Worm (Caenorhabditis elegans): ENCODE measurements around the gene T01C1.4.

Gene T01C1.4

ce11 chrX:10717019-10717418, at the start of gene T01C1.4:
Gene T01C1.4 (minus strand): TSS chrX:10717119.
- TF ChIP-seq vab-15 (tag; optimal IDR thresholded peaks at IDR 0.05) = no peak
- no peak for TF ChIP-seq unc-130 (tag; optimal IDR thresholded peaks at IDR 0.05)
- no peak for TF ChIP-seq swsn-7 (tag; optimal IDR thresholded peaks at IDR 0.05)
- TF ChIP-seq lin-35 (GFP tag; optimal IDR thresholded peaks at IDR 0.05) = no peak
- TF ChIP-seq pax-3 (tag; optimal IDR thresholded peaks at IDR 0.05) = no peak
- TF ChIP-seq efl-1 (optimal IDR thresholded peaks at IDR 0.05) = no peak
- peak in 1 of 2 experiments; percentile 42 for TF ChIP-seq efl-1 (GFP tag; optimal IDR thresholded peaks at IDR 0.05 in 1 of 2)
- TF ChIP-seq nhr-20 (tag; optimal IDR thresholded peaks at IDR 0.05) = no peak
- no peak for TF ChIP-seq nhr-47 (tag; optimal IDR thresholded peaks at IDR 0.05)
- no peak for TF ChIP-seq snu-23 (GFP tag; optimal IDR thresholded peaks at IDR 0.05)
- TF ChIP-seq lin-14 (GFP tag; optimal IDR thresholded peaks at IDR 0.05) = peak; percentile 41
- TF ChIP-seq unc-62 (GFP tag; optimal IDR thresholded peaks at IDR 0.05) = no peak
- no peak for TF ChIP-seq nhr-76 (tag; optimal IDR thresholded peaks at IDR 0.05)
- no peak for TF ChIP-seq aly-2 (tag; optimal IDR thresholded peaks at IDR 0.05)
- no peak for TF ChIP-seq blmp-1 (tag; optimal IDR thresholded peaks at IDR 0.05)
- TF ChIP-seq sup-37 (GFP tag; optimal IDR thresholded peaks at IDR 0.05) = no peak
- TF ChIP-seq dpl-1 (GFP tag; optimal IDR thresholded peaks at IDR 0.05) = no peak
- TF ChIP-seq tlp-1 (tag; optimal IDR thresholded peaks at IDR 0.05) = no peak

ce11 chrX:10766123-10766622, 49.3 kb upstream of the T01C1.4 start:
- peak; percentile 84 for TF ChIP-seq mab-9 (GFP tag; IDR thresholded peaks at IDR 0.05)
- peak; percentile 100 for TF ChIP-seq lin-14 (GFP tag; optimal IDR thresholded peaks at IDR 0.05)
- 0 out of 2 replicates have a peak, but pooled peaks have one; percentile 16 for TF ChIP-seq unc-98 (GFP tag; IDR thresholded peaks at IDR 0.05)
- TF ChIP-seq hlh-4 (tag; optimal IDR thresholded peaks at IDR 0.05) = no peak
- peak; percentile 91 for TF ChIP-seq nhr-237 (tag; optimal IDR thresholded peaks at IDR 0.05)
- TF ChIP-seq lin-39 (tag; optimal IDR thresholded peaks at IDR 0.05) = peak; percentile 62
- TF ChIP-seq snu-23 (GFP tag; optimal IDR thresholded peaks at IDR 0.05) = peak; percentile 99
- peak; percentile 96 for TF ChIP-seq nhr-77 (tag; optimal IDR thresholded peaks at IDR 0.05)
- TF ChIP-seq aly-2 (tag; optimal IDR thresholded peaks at IDR 0.05) = peak; percentile 26
- peak; percentile 87 for TF ChIP-seq mep-1 (tag; optimal IDR thresholded peaks at IDR 0.05)
- TF ChIP-seq nhr-85 (tag) = peak; percentile 100
- peak; percentile 94 for TF ChIP-seq nhr-19 (GFP tag; conservative IDR thresholded peaks at IDR 0.05)
- peak; percentile 53 for TF ChIP-seq pqm-1 (tag; optimal IDR thresholded peaks at IDR 0.05)
- TF ChIP-seq elt-2 (tag; optimal IDR thresholded peaks at IDR 0.05) = peak; percentile 95
- TF ChIP-seq C04F5.9 (tag; optimal IDR thresholded peaks at IDR 0.05) = peak; percentile 65
- TF ChIP-seq tbx-2 (tag; optimal IDR thresholded peaks at IDR 0.05) = peak; percentile 99
- peak; percentile 95 for TF ChIP-seq zag-1 (tag; optimal IDR thresholded peaks at IDR 0.05)
- TF ChIP-seq fkh-10 (GFP tag; optimal IDR thresholded peaks at IDR 0.05) = peak; percentile 98
- peak; percentile 64 for TF ChIP-seq hpl-2 (GFP tag; optimal IDR thresholded peaks at IDR 0.05)
- TF ChIP-seq tlp-1 (tag; optimal IDR thresholded peaks at IDR 0.05) = no peak
- no peak for TF ChIP-seq sptf-1 (tag; optimal IDR thresholded peaks at IDR 0.05)
- peak; percentile 95 for TF ChIP-seq fkh-8 (tag; optimal IDR thresholded peaks at IDR 0.05)
- peak; percentile 73 for TF ChIP-seq skn-1 (tag; optimal IDR thresholded peaks at IDR 0.05)
- no peak for TF ChIP-seq nhr-76 (tag; optimal IDR thresholded peaks at IDR 0.05)
- TF ChIP-seq fos-1 (tag; optimal IDR thresholded peaks at IDR 0.05) = peak; percentile 95
- peak in 1 of 2 experiments; percentile 84 for TF ChIP-seq ztf-11 (tag; optimal IDR thresholded peaks at IDR 0.05)
- peak; percentile 74 to 90 for TF ChIP-seq efl-1 (optimal IDR thresholded peaks at IDR 0.05)
- peak; percentile 28 to 95 for TF ChIP-seq efl-1 (GFP tag; optimal IDR thresholded peaks at IDR 0.05 in 1 of 2)
- TF ChIP-seq blmp-1 (tag; optimal IDR thresholded peaks at IDR 0.05) = peak; percentile 96
- TF ChIP-seq nhr-20 (tag; optimal IDR thresholded peaks at IDR 0.05) = peak; percentile 100
- no peak for TF ChIP-seq lin-15B (tag; optimal IDR thresholded peaks at IDR 0.05)
- peak; percentile 9 for TF ChIP-seq Y116A8C.19 (tag; optimal IDR thresholded peaks at IDR 0.05; ENCODE audit: borderline replicate concordance)
- peak; percentile 98 for TF ChIP-seq nhr-47 (tag; optimal IDR thresholded peaks at IDR 0.05)
- TF ChIP-seq lin-13 (GFP tag; optimal IDR thresholded peaks at IDR 0.05) = peak; percentile 93
- TF ChIP-seq lsy-2 (tag; optimal IDR thresholded peaks at IDR 0.05) = peak; percentile 89 to 93
- peak in 5 of 6 experiments; percentile 1 to 90 (median 79) for TF ChIP-seq elt-3 (tag; optimal IDR thresholded peaks at IDR 0.05)
- TF ChIP-seq egl-27 (tag; optimal IDR thresholded peaks at IDR 0.05) = peak; percentile 98
- TF ChIP-seq lin-35 (GFP tag; optimal IDR thresholded peaks at IDR 0.05) = peak; percentile 68 to 85
- peak; percentile 86 for TF ChIP-seq C16A3.4 (tag; optimal IDR thresholded peaks at IDR 0.05)
- peak; percentile 82 for TF ChIP-seq ces-1 (GFP tag; optimal IDR thresholded peaks at IDR 0.05)
- TF ChIP-seq F16B12.6 (tag; optimal IDR thresholded peaks at IDR 0.05) = no peak
- peak; percentile 100 for TF ChIP-seq nhr-71 (tag; optimal IDR thresholded peaks at IDR 0.05)
- TF ChIP-seq mef-2 (tag; optimal IDR thresholded peaks at IDR 0.05) = peak; percentile 91
